Worm (Caenorhabditis elegans) whole organism, L3 larva: Measurements from ENCODE around the gene nhr-285.
A peak's percentile ranks its signal among the peaks of the same experiment; 100 is the strongest.
"Not testable (repeated sequence)": the region's sequence is repeated elsewhere in the genome, so short reads cannot be mapped to it uniquely, and the experiment has no call there.

Experiments
- R02D3.7 ChIP-seq: fragments of 150-350 bp; optimal IDR thresholded peaks from 2 replicates; lab custom pipeline; 2014; ENCODE audit warnings: missing biosample characterization, missing genetic modification characterization
- ZK546.5 ChIP-seq: sonication (generic microtip); optimal IDR thresholded peaks from 2 replicates; lab custom pipeline; 2017; ENCODE audit warnings: missing biosample characterization, missing genetic modification characterization
- aly-2 ChIP-seq: fragments of 150-350 bp; optimal IDR thresholded peaks from 2 replicates; lab custom pipeline; 2014; ENCODE audit warnings: missing biosample characterization, missing genetic modification characterization
- ceh-16 ChIP-seq: sonication (generic microtip); optimal IDR thresholded peaks from 2 replicates; lab custom pipeline; 2017; ENCODE audit warnings: missing biosample characterization, missing genetic modification characterization
- ceh-28 ChIP-seq: fragments of 150-350 bp; optimal IDR thresholded peaks from 2 replicates; lab custom pipeline; 2014; ENCODE audit warnings: missing biosample characterization, missing genetic modification reagents, missing genetic modification characterization
- daf-12 ChIP-seq: fragments of 150-350 bp; optimal IDR thresholded peaks from 2 replicates; lab custom pipeline; 2014; ENCODE audit warnings: missing biosample characterization, missing genetic modification reagents, missing genetic modification characterization
- egl-27 ChIP-seq: sonication (generic microtip); optimal IDR thresholded peaks from 4 replicates; lab custom pipeline; 2017; ENCODE audit warnings: missing biosample characterization, missing genetic modification reagents, missing genetic modification characterization
- egl-5 ChIP-seq: fragments of 150-350 bp; optimal IDR thresholded peaks from 2 replicates; lab custom pipeline; 2017; ENCODE audit warnings: missing biosample characterization, missing genetic modification reagents, missing genetic modification characterization, inconsistent platforms
- elt-1 ChIP-seq: fragments of 150-350 bp; optimal IDR thresholded peaks from 2 replicates; lab custom pipeline; 2014; ENCODE audit warnings: missing biosample characterization, missing genetic modification characterization
- elt-2 ChIP-seq: sonication (generic microtip); optimal IDR thresholded peaks from 2 replicates; lab custom pipeline; 2016; ENCODE audit warnings: missing genetic modification reagents, mild to moderate bottlenecking, missing genetic modification characterization, missing compliant biosample characterization
- elt-3 ChIP-seq, 3 experiments: fragments of 150-350 bp in 1 of 3; sonication (generic microtip) in 2 of 3; optimal IDR thresholded peaks; 2 replicates in 2 of 3; 4 replicates in 1 of 3; lab custom pipeline; 2014 to 2017; ENCODE audit warnings: missing biosample characterization in 3 of 3, missing genetic modification characterization in 3 of 3
- eor-1 ChIP-seq, 2 experiments: fragments of 150-350 bp; optimal IDR thresholded peaks; 2 replicates each; lab custom pipeline; 2014 to 2018; ENCODE audit warnings: missing biosample characterization in 2 of 2, missing genetic modification characterization in 2 of 2
- fkh-10 ChIP-seq: sonication (generic microtip); optimal IDR thresholded peaks from 2 replicates; lab custom pipeline; 2017; ENCODE audit warnings: missing biosample characterization, missing genetic modification reagents, missing genetic modification characterization
- fkh-2 ChIP-seq: fragments of 150-350 bp; optimal IDR thresholded peaks from 2 replicates; lab custom pipeline; 2014; ENCODE audit warnings: missing biosample characterization, missing genetic modification reagents, missing genetic modification characterization
- lin-39 ChIP-seq: fragments of 150-350 bp; optimal IDR thresholded peaks from 2 replicates; lab custom pipeline; 2018; ENCODE audit warnings: missing biosample characterization, missing genetic modification reagents, missing genetic modification characterization
- lsy-12 ChIP-seq: sonication (generic microtip); optimal IDR thresholded peaks from 2 replicates; lab custom pipeline; 2016; ENCODE audit warnings: mild to moderate bottlenecking, missing genetic modification characterization, missing compliant biosample characterization
- mdl-1 ChIP-seq: fragments of 150-350 bp; optimal IDR thresholded peaks from 2 replicates; lab custom pipeline; 2014; ENCODE audit warnings: missing biosample characterization, missing genetic modification characterization
- mml-1 ChIP-seq: fragments of 150-350 bp; sonication (generic microtip); optimal IDR thresholded peaks from 3 replicates; lab custom pipeline; 2014; ENCODE audit warnings: missing biosample characterization, missing genetic modification characterization
- nhr-11 ChIP-seq: fragments of 150-350 bp; optimal IDR thresholded peaks from 2 replicates; lab custom pipeline; 2014; ENCODE audit warnings: missing biosample characterization, missing genetic modification characterization
- nhr-12 ChIP-seq: fragments of 150-350 bp; optimal IDR thresholded peaks from 2 replicates; lab custom pipeline; 2014; ENCODE audit warnings: missing biosample characterization, missing genetic modification characterization
- nhr-23 ChIP-seq: fragments of 150-350 bp; optimal IDR thresholded peaks from 2 replicates; lab custom pipeline; 2014; ENCODE audit warnings: missing biosample characterization, missing genetic modification reagents, missing genetic modification characterization
- nhr-25 ChIP-seq: sonication (generic microtip); optimal IDR thresholded peaks from 2 replicates; lab custom pipeline; 2017; ENCODE audit warnings: missing biosample characterization, missing genetic modification characterization
- nhr-43 ChIP-seq: sonication (generic microtip); optimal IDR thresholded peaks from 2 replicates; lab custom pipeline; 2016; ENCODE audit warnings: mild to moderate bottlenecking, missing genetic modification characterization, missing compliant biosample characterization; ENCODE audit not compliant: poor library complexity, severe bottlenecking
- nhr-67 ChIP-seq: fragments of 150-350 bp; optimal IDR thresholded peaks from 2 replicates; lab custom pipeline; 2014; ENCODE audit warnings: missing biosample characterization, missing genetic modification characterization
- pha-4 ChIP-seq: fragments of 150-350 bp; optimal IDR thresholded peaks from 2 replicates; lab custom pipeline; 2014; ENCODE audit warnings: missing biosample characterization, missing genetic modification reagents, missing genetic modification characterization
- sea-2 ChIP-seq: fragments of 150-350 bp; sonication (generic microtip); optimal IDR thresholded peaks from 4 replicates; lab custom pipeline; 2014; ENCODE audit warnings: missing biosample characterization, missing genetic modification reagents, missing genetic modification characterization
- skn-1 ChIP-seq: fragments of 150-350 bp; optimal IDR thresholded peaks from 2 replicates; lab custom pipeline; 2014; ENCODE audit warnings: missing biosample characterization, missing genetic modification characterization
- snpc-4 ChIP-seq: fragments of 150-350 bp; optimal IDR thresholded peaks from 2 replicates; lab custom pipeline; 2014; ENCODE audit warnings: missing biosample characterization, missing genetic modification characterization
- tbx-2 ChIP-seq: sonication (generic microtip); optimal IDR thresholded peaks from 2 replicates; lab custom pipeline; 2016; ENCODE audit warnings: mild to moderate bottlenecking, missing genetic modification characterization, missing compliant biosample characterization
- unc-39 ChIP-seq: sonication (generic microtip); optimal IDR thresholded peaks from 4 replicates; lab custom pipeline; 2017; ENCODE audit warnings: missing biosample characterization, missing genetic modification characterization
- unc-62 ChIP-seq: fragments of 150-350 bp; sonication (generic microtip); optimal IDR thresholded peaks from 4 replicates; lab custom pipeline; 2014; ENCODE audit warnings: missing biosample characterization, missing genetic modification reagents, missing genetic modification characterization
- zag-1 ChIP-seq: fragments of 150-350 bp; optimal IDR thresholded peaks from 2 replicates; lab custom pipeline; 2014; ENCODE audit warnings: missing biosample characterization, missing genetic modification characterization
- ztf-11 ChIP-seq: fragments of 150-350 bp; optimal IDR thresholded peaks from 2 replicates; lab custom pipeline; 2014; ENCODE audit warnings: missing biosample characterization, missing genetic modification characterization

The nhr-285 gene

ce11 chrV:15766122-15766594 lies 12.9 kb downstream of the nhr-285 start, which contains the start of the genes haf-3 and F57A10.2 (continued):
- peak; percentile 78 for TF ChIP-seq ceh-28 (tag; lab: Kevin White, UChicago)
- no peak for TF ChIP-seq mml-1 (tag; lab: Kevin White, UChicago)
- TF ChIP-seq egl-27 (tag; lab: Kevin White, UChicago), result peak; percentile 33
- peak; percentile 89 for TF ChIP-seq tbx-2 (tag; lab: Kevin White, UChicago)
- TF ChIP-seq skn-1, result peak; percentile 49
- TF ChIP-seq, all 47 proteins: peak for 31

ce11 chrV:15758449-15758848 lies 20.6 kb downstream of the nhr-285 start, which contains the start of gene str-9:
TSS of gene str-9 (plus strand) at chrV:15758749.
- TF ChIP-seq ceh-16, result no peak
- no peak for TF ChIP-seq lsy-12 (tag; lab: Kevin White, UChicago)
- no peak for TF ChIP-seq ztf-11
- TF ChIP-seq nhr-23 (tag; lab: Kevin White, UChicago), result no peak
- no peak for TF ChIP-seq daf-12
- TF ChIP-seq R02D3.7 (tag; lab: Kevin White, UChicago), result no peak
- TF ChIP-seq skn-1, result no peak
- no peak for TF ChIP-seq unc-62 (GFP tag; lab: Kevin White, UChicago)
- no peak for TF ChIP-seq elt-1 (tag; lab: Kevin White, UChicago)
- no peak for TF ChIP-seq fkh-10
- no peak for TF ChIP-seq pha-4 (tag; lab: Kevin White, UChicago)
- TF ChIP-seq sea-2 (GFP tag; lab: Kevin White, UChicago), result no peak
- no peak for TF ChIP-seq nhr-43 (tag; lab: Kevin White, UChicago)

ce11 chrV:15757645-15758044 lies 21.4 kb downstream of the nhr-285 start:
- TF ChIP-seq mdl-1 (tag; lab: Kevin White, UChicago), result no peak
- TF ChIP-seq unc-39, result no peak
- TF ChIP-seq pha-4 (tag; lab: Kevin White, UChicago), result no peak
- no peak for TF ChIP-seq sea-2 (GFP tag; lab: Kevin White, UChicago)
- TF ChIP-seq R02D3.7 (tag; lab: Kevin White, UChicago), result no peak
- TF ChIP-seq nhr-12 (tag; lab: Kevin White, UChicago), result no peak
- no peak for TF ChIP-seq eor-1 (tag; optimal IDR thresholded peaks at IDR 0.05; lab: Kevin White, UChicago)
- TF ChIP-seq lin-39 (tag; lab: Kevin White, UChicago), result no peak
- TF ChIP-seq fkh-10, result no peak
- no peak for TF ChIP-seq aly-2 (tag; lab: Kevin White, UChicago)
- TF ChIP-seq tbx-2 (tag; lab: Kevin White, UChicago), result no peak
- no peak for TF ChIP-seq elt-3 (tag; optimal IDR thresholded peaks at IDR 0.05; lab: Kevin White, UChicago)
- TF ChIP-seq ceh-28 (tag; lab: Kevin White, UChicago), result no peak
- TF ChIP-seq ztf-11, result no peak
- TF ChIP-seq nhr-43 (tag; lab: Kevin White, UChicago), result no peak
- TF ChIP-seq lsy-12 (tag; lab: Kevin White, UChicago), result no peak
- no peak for TF ChIP-seq nhr-11
- no peak for TF ChIP-seq mml-1 (tag; lab: Kevin White, UChicago)

ce11 chrV:15754731-15755130 lies 24.3 kb downstream of the nhr-285 start, which contains the start of gene str-8:
TSS of gene str-8 (plus strand) at chrV:15755031.
- not testable (repeated sequence) for TF ChIP-seq egl-5 (tag; lab: Kevin White, UChicago); pha-4 (tag; lab: Kevin White, UChicago); snpc-4

- TF ChIP-seq tbx-2, nhr-25, fkh-2 (tag; lab: Kevin White, UChicago): not testable (repeated sequence)
Measured at ce11 chrV:15752941-15753340, 26.1 kb downstream of the nhr-285 start, which contains the start of gene str-5. TSS of gene str-5 (plus strand) at chrV:15753241.

ce11 chrV:15752049-15752448 lies 27.0 kb downstream of the nhr-285 start, which contains the start of gene str-43:
TSS of gene str-43 (minus strand) at chrV:15752149.
- TF ChIP-seq mdl-1 (tag; lab: Kevin White, UChicago) (no peak), ceh-28 (tag; lab: Kevin White, UChicago) (no peak), daf-12 (no peak), elt-2 (tag; lab: Kevin White, UChicago) (no peak), aly-2 (tag; lab: Kevin White, UChicago) (no peak), egl-27 (tag; lab: Kevin White, UChicago) (no peak), fkh-10 (no peak), ZK546.5 (tag; lab: Kevin White, UChicago) (no peak), zag-1 (tag; lab: Kevin White, UChicago) (no peak), ceh-16 (no peak), nhr-12 (tag; lab: Kevin White, UChicago) (no peak), nhr-67 (no peak)
